Worm (Caenorhabditis elegans) whole organism, L2 larva: ENCODE measurements around the gene T16A1.5.

Experiments
- C34F6.9 ChIP-seq: fragments of 150-350 bp; optimal IDR thresholded peaks from 2 replicates; lab custom pipeline; 2014; ENCODE audit warnings: missing biosample characterization, missing genetic modification characterization
- F13H6.1 ChIP-seq: sonication (generic microtip); optimal IDR thresholded peaks from 2 replicates; lab custom pipeline; 2016; ENCODE audit warnings: missing genetic modification characterization, missing compliant biosample characterization
- R02D3.7 ChIP-seq: fragments of 150-350 bp; optimal IDR thresholded peaks from 2 replicates; lab custom pipeline; 2014; ENCODE audit warnings: missing biosample characterization, missing genetic modification characterization
- ZK546.5 ChIP-seq: sonication (generic microtip); optimal IDR thresholded peaks from 2 replicates; lab custom pipeline; 2017; ENCODE audit warnings: missing biosample characterization, missing genetic modification characterization
- alr-1 ChIP-seq: fragments of 150-350 bp; optimal IDR thresholded peaks from 2 replicates; lab custom pipeline; 2014; ENCODE audit warnings: missing biosample characterization, missing genetic modification characterization
- aly-2 ChIP-seq: fragments of 150-350 bp; optimal IDR thresholded peaks from 2 replicates; lab custom pipeline; 2014; ENCODE audit warnings: missing biosample characterization, missing genetic modification characterization
- ama-1 ChIP-seq: fragments of 150-350 bp; optimal IDR thresholded peaks from 2 replicates; lab custom pipeline; 2018; ENCODE audit warnings: inconsistent platforms
- blmp-1 ChIP-seq: sonication (generic microtip); optimal IDR thresholded peaks from 2 replicates; lab custom pipeline; 2017; ENCODE audit warnings: missing genetic modification characterization, mild to moderate bottlenecking, missing compliant biosample characterization, antibody characterized with exemption, moderate library complexity; ENCODE audit not compliant: insufficient read depth
- ceh-16 ChIP-seq: fragments of 150-350 bp; optimal IDR thresholded peaks from 2 replicates; lab custom pipeline; 2014; ENCODE audit warnings: missing biosample characterization, missing genetic modification characterization
- crh-2 ChIP-seq: sonication (generic microtip); optimal IDR thresholded peaks from 2 replicates; lab custom pipeline; 2017; ENCODE audit warnings: missing biosample characterization, missing genetic modification characterization
- dmd-4 ChIP-seq: sonication (generic microtip); optimal IDR thresholded peaks from 2 replicates; lab custom pipeline; 2017; ENCODE audit warnings: missing biosample characterization, missing genetic modification characterization
- egl-27 ChIP-seq: sonication (generic microtip); optimal IDR thresholded peaks from 3 replicates; lab custom pipeline; 2017; ENCODE audit warnings: missing biosample characterization, missing genetic modification reagents, missing genetic modification characterization
- elt-1 ChIP-seq: fragments of 150-350 bp; optimal IDR thresholded peaks from 2 replicates; lab custom pipeline; 2014; ENCODE audit warnings: missing biosample characterization, missing genetic modification characterization
- elt-3 ChIP-seq: sonication (generic microtip); optimal IDR thresholded peaks from 2 replicates; lab custom pipeline; 2017; ENCODE audit warnings: missing biosample characterization, missing genetic modification characterization
- fos-1 ChIP-seq: fragments of 150-350 bp; optimal IDR thresholded peaks from 2 replicates; lab custom pipeline; 2014; ENCODE audit warnings: missing biosample characterization, missing genetic modification characterization
- gmeb-1 ChIP-seq: fragments of 150-350 bp; optimal IDR thresholded peaks from 2 replicates; lab custom pipeline; 2014; ENCODE audit warnings: missing biosample characterization, missing genetic modification characterization
- lin-11 ChIP-seq: fragments of 150-350 bp; sonication (generic microtip); optimal IDR thresholded peaks from 2 replicates; lab custom pipeline; 2014; ENCODE audit warnings: missing biosample characterization, missing genetic modification characterization, inconsistent platforms, mixed read lengths
- lin-13 ChIP-seq: fragments of 150-350 bp; optimal IDR thresholded peaks from 2 replicates; lab custom pipeline; 2014; ENCODE audit warnings: missing biosample characterization, missing genetic modification reagents, missing genetic modification characterization
- lin-39 ChIP-seq: fragments of 150-350 bp; optimal IDR thresholded peaks from 2 replicates; lab custom pipeline; 2014; ENCODE audit warnings: missing biosample characterization, missing genetic modification reagents, missing genetic modification characterization
- mab-5 ChIP-seq: fragments of 150-350 bp; optimal IDR thresholded peaks from 2 replicates; lab custom pipeline; 2014; ENCODE audit warnings: missing biosample characterization, missing genetic modification characterization
- mbf-1 ChIP-seq: sonication (generic microtip); optimal IDR thresholded peaks from 2 replicates; lab custom pipeline; 2017; ENCODE audit warnings: missing biosample characterization, missing genetic modification characterization
- nhr-11 ChIP-seq: fragments of 150-350 bp; optimal IDR thresholded peaks from 2 replicates; lab custom pipeline; 2014; ENCODE audit warnings: missing biosample characterization, missing genetic modification characterization
- nhr-12 ChIP-seq: fragments of 150-350 bp; optimal IDR thresholded peaks from 2 replicates; lab custom pipeline; 2014; ENCODE audit warnings: missing biosample characterization, missing genetic modification characterization
- nhr-129 ChIP-seq: fragments of 150-350 bp; optimal IDR thresholded peaks from 2 replicates; lab custom pipeline; 2014; ENCODE audit warnings: missing biosample characterization, missing genetic modification characterization
- nhr-21 ChIP-seq: fragments of 150-350 bp; optimal IDR thresholded peaks from 2 replicates; lab custom pipeline; 2014; ENCODE audit warnings: missing biosample characterization, missing genetic modification characterization
- nhr-23 ChIP-seq: fragments of 150-350 bp; optimal IDR thresholded peaks from 2 replicates; lab custom pipeline; 2014; ENCODE audit warnings: missing biosample characterization, missing genetic modification reagents, missing genetic modification characterization
- nhr-237 ChIP-seq: fragments of 150-350 bp; optimal IDR thresholded peaks from 2 replicates; lab custom pipeline; 2014; ENCODE audit warnings: missing biosample characterization, missing genetic modification characterization
- nhr-77 ChIP-seq: fragments of 150-350 bp; optimal IDR thresholded peaks from 2 replicates; lab custom pipeline; 2014; ENCODE audit warnings: missing biosample characterization, missing genetic modification characterization
- peb-1 ChIP-seq: fragments of 150-350 bp; optimal IDR thresholded peaks from 2 replicates; lab custom pipeline; 2014; ENCODE audit warnings: missing biosample characterization, missing genetic modification characterization
- sem-4 ChIP-seq: fragments of 150-350 bp; optimal IDR thresholded peaks from 2 replicates; lab custom pipeline; 2014; ENCODE audit warnings: missing biosample characterization, missing genetic modification reagents, missing genetic modification characterization
- skn-1 ChIP-seq: sonication (generic microtip); optimal IDR thresholded peaks from 2 replicates; lab custom pipeline; 2017; ENCODE audit warnings: missing biosample characterization, missing genetic modification characterization
- sma-3 ChIP-seq: sonication (generic microtip); optimal IDR thresholded peaks from 2 replicates; lab custom pipeline; 2016; ENCODE audit warnings: missing genetic modification reagents, missing genetic modification characterization, missing compliant biosample characterization
- sma-9 ChIP-seq, 2 experiments: fragments of 150-350 bp in 1 of 2; sonication (generic microtip) in 1 of 2; optimal IDR thresholded peaks; 2 replicates each; lab custom pipeline; 2014 to 2016; ENCODE audit warnings: missing genetic modification characterization in 2 of 2, mild to moderate bottlenecking in 1 of 2, missing biosample characterization in 1 of 2, missing compliant biosample characterization in 1 of 2, missing genetic modification reagents in 1 of 2, moderate library complexity in 1 of 2
- snpc-4 ChIP-seq: fragments of 150-350 bp; optimal IDR thresholded peaks from 2 replicates; lab custom pipeline; 2014; ENCODE audit warnings: missing biosample characterization, missing genetic modification characterization
- unc-62 ChIP-seq: fragments of 150-350 bp; optimal IDR thresholded peaks from 2 replicates; lab custom pipeline; 2014; ENCODE audit warnings: missing biosample characterization, missing genetic modification reagents, missing genetic modification characterization
- zag-1 ChIP-seq: fragments of 150-350 bp; optimal IDR thresholded peaks from 2 replicates; lab custom pipeline; 2014; ENCODE audit warnings: missing biosample characterization, missing genetic modification characterization
- ztf-1 ChIP-seq: fragments of 200-800 bp; sonication (Bioruptor generic); conservative IDR thresholded peaks from 2 replicates; pipeline ENCODE4 v1.3.6; 2022; ENCODE audit warnings: missing genetic modification characterization, missing compliant biosample characterization

Gene T16A1.5

DNA sequence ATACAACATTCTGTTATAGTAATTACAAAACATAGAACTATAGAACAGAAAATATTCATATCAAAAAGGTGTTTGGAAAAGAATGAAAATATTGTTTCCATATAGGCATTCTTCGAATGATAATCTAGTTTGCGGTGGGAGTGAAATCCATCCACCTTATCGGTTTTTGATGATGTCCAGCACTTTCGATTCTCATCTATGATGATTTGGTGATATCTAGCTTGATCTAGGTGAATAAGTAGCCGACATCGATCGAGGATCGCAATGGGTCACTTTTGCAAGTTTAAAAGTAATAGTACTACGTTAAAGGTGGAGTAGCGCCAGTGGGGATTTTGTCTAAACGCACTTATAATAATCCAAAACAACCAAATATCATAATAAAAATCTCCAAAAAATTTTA, 29.3 kb upstream of the T16A1.5 start, which contains the start of gene R52.6:
R52.6 (minus strand) TSS at position 101 of the 400 bp plus-strand sequence.
- TF ChIP-seq peb-1 (tag; lab: Kevin White, UChicago) = no peak
- no peak for TF ChIP-seq nhr-77 (tag; lab: Kevin White, UChicago)
- no peak for TF ChIP-seq zag-1 (tag; lab: Kevin White, UChicago)
- no peak for TF ChIP-seq sma-3 (GFP tag; lab: Kevin White, UChicago)
- TF ChIP-seq gmeb-1 = no peak
- TF ChIP-seq egl-27 (tag; lab: Kevin White, UChicago) = no peak
- TF ChIP-seq R02D3.7 (tag; lab: Kevin White, UChicago) = no peak
- TF ChIP-seq C34F6.9 (tag; lab: Kevin White, UChicago) = no peak
- no peak for TF ChIP-seq fos-1
- no peak for TF ChIP-seq lin-11 (tag; lab: Kevin White, UChicago)
- TF ChIP-seq elt-1 (tag; lab: Kevin White, UChicago) = no peak
- TF ChIP-seq sem-4 (tag; lab: Kevin White, UChicago) = no peak
- no peak for TF ChIP-seq mbf-1 (tag; lab: Kevin White, UChicago)
- TF ChIP-seq nhr-11 = no peak
- TF ChIP-seq unc-62 (GFP tag; lab: Kevin White, UChicago) = no peak
- no peak for TF ChIP-seq skn-1 (tag; lab: Kevin White, UChicago)
- no peak for TF ChIP-seq nhr-21 (tag; lab: Kevin White, UChicago)
- no peak for TF ChIP-seq snpc-4 (tag; lab: Kevin White, UChicago)
- no peak for TF ChIP-seq lin-39 (tag; lab: Kevin White, UChicago)

DNA sequence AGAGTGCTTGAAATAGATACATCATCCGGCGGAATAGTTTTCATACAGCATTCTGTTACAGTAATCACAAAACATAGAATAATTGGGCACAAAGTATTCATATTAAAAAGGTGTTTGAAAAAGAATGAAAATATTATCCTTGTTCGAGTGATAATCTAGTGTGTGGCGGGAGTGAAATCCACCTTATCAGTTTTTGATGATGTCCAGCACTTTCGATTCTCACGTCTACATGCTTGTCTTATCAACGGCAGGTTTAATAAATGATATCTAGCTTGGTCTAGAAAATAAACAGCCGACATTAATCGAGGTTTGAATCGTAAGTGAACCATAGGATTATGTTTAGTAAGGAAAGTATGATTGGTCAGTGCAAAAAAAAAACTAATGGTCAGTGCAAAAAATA, 26.3 kb upstream of the T16A1.5 start, which contains the start of gene R52.5:
R52.5 (minus strand) TSS at position 101 of the 400 bp plus-strand sequence.
- TF ChIP-seq crh-2 (tag; lab: Kevin White, UChicago) (no peak), ZK546.5 (tag; lab: Kevin White, UChicago) (no peak), nhr-77 (tag; lab: Kevin White, UChicago) (no peak), zag-1 (tag; lab: Kevin White, UChicago) (no peak), snpc-4 (tag; lab: Kevin White, UChicago) (no peak), lin-11 (tag; lab: Kevin White, UChicago) (no peak), fos-1 (no peak), blmp-1 (no peak), egl-27 (tag; lab: Kevin White, UChicago) (no peak), nhr-12 (no peak), elt-3 (tag; lab: Kevin White, UChicago) (no peak), gmeb-1 (no peak), F13H6.1 (tag; lab: Kevin White, UChicago) (no peak), ceh-16 (no peak), dmd-4 (tag; lab: Kevin White, UChicago) (no peak), nhr-23 (tag; lab: Kevin White, UChicago) (no peak), mab-5 (tag; lab: Kevin White, UChicago) (no peak), C34F6.9 (tag; lab: Kevin White, UChicago) (no peak)

DNA sequence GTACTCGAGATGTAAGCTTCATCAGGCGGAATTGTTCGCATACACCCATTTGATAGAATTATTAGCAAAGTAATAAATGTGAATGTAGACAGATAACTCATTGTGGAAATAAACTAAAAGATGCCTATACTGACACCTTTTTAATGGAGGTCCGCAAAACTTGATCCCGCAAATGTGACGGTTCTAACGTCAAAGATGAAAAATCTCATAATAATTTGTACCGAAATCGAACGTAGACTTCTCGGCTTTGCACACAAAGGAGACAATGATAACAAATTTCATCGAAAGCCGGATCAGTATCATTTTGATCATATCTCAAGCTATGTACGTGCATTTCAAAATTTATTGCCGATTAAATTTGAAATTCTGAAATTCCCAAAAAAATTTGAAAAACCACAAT, 24.7 kb upstream of the T16A1.5 start, which contains the start of gene R52.4:
R52.4 (minus strand) TSS at position 101 of the 400 bp plus-strand sequence.
- TF ChIP-seq lin-13 (GFP tag; lab: Kevin White, UChicago) (no peak), alr-1 (tag; lab: Kevin White, UChicago) (no peak)

DNA sequence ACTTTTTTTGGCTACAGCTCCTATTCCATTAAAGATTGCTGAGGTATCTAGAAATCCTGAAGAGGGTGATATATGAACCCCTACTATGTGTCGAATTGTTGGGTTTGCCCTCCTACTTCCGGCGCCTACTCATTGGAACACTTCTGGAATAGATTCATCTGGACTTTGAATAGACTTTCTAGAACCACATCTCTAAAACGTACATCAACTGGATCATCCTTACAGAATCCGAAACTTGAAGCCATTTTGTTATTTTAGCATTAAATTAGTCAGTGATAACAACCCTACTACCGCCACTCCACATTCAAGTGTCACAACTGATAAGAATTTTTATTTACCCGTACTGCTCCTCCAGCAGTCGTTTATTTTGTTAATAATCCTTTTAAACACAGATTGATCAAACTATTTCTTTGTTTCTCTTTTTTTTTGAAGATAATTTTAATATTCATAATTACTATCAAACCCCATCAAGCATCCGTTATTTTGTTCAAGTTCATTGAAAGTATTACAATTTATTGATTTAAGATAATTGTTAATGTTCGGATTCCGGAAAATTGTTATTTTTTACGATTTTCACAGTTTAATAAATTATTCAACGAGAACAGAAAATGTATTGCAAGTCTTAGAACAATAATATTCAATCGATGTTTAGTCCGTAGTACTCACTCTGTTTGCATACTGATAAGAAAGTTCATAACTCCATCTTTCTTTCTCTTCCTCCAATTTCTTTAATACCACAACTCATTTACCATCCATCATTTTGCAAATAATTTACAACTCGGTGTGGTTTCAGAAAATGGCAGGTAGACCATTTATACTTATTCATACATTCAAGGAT, 15.7 kb upstream of the T16A1.5 start, which contains the start of gene math-42:
math-42 (plus strand) TSS at position 788 of the 838 bp plus-strand sequence.
- TF ChIP-seq ceh-16 = no peak
- peak; percentile 76 for TF ChIP-seq fos-1

DNA sequence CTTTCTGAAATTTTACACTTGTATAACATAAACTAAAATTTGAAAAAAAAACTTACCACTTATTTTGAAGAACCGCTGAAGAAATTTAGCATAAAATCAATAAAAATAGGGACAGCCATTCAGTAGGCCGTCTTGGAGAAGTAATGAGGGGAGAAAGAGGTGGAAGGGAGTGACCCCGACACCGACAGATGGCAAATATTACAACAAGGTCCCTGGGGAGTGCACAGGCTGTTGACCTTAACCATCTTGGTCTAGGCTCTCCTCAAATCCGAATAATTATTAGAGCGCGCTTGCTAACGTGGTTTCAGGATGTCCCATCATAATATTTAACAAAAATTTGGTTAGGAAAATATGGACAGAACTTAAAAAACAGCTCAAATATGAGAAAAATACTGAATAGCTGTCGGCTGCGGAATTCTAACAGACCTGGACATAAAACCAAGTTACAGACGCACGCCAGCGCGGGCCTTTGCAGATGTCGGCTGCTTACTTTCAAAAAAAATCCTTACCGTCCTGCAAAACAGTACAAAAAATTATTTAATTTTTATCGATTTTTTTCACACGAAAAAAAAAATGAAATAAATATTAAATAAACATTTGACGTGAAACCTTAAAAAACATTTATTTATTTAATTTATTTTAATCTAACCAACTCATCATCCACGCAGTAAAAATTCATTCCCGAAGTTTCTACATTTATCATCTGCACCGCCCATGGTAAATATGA, 11.5 kb upstream of the T16A1.5 start, which contains the start of gene T16A1.2:
T16A1.2 (plus strand) TSS at position 677 of the 727 bp plus-strand sequence.
- TF ChIP-seq elt-3 (tag; lab: Kevin White, UChicago) = no peak
- no peak for TF ChIP-seq zag-1 (tag; lab: Kevin White, UChicago)
- TF ChIP-seq elt-1 (tag; lab: Kevin White, UChicago) = no peak
- no peak for TF ChIP-seq R02D3.7 (tag; lab: Kevin White, UChicago)
- TF ChIP-seq ama-1 (lab: Kevin White, UChicago) = no peak
- no peak for TF ChIP-seq ztf-1 (GFP tag; lab: Robert Waterston, UW)
- TF ChIP-seq nhr-129 (tag; lab: Kevin White, UChicago) = no peak
- TF ChIP-seq peb-1 (tag; lab: Kevin White, UChicago) = no peak
- TF ChIP-seq alr-1 (tag; lab: Kevin White, UChicago) = no peak
- no peak for TF ChIP-seq nhr-77 (tag; lab: Kevin White, UChicago)
- no peak for TF ChIP-seq egl-27 (tag; lab: Kevin White, UChicago)
- TF ChIP-seq mbf-1 (tag; lab: Kevin White, UChicago) = no peak
- no peak for TF ChIP-seq unc-62 (GFP tag; lab: Kevin White, UChicago)
- TF ChIP-seq nhr-237 (tag; lab: Kevin White, UChicago) = no peak
- TF ChIP-seq fos-1 = no peak
- TF ChIP-seq ZK546.5 (tag; lab: Kevin White, UChicago) = no peak
- no peak for TF ChIP-seq C34F6.9 (tag; lab: Kevin White, UChicago)
- no peak for TF ChIP-seq aly-2 (tag; lab: Kevin White, UChicago)
- TF ChIP-seq mab-5 (tag; lab: Kevin White, UChicago) = no peak
- TF ChIP-seq sma-9 (GFP tag; optimal IDR thresholded peaks at IDR 0.05; lab: Kevin White, UChicago) = no peak
- no peak for TF ChIP-seq sma-9 (tag; optimal IDR thresholded peaks at IDR 0.05; lab: Kevin White, UChicago)
- TF ChIP-seq, all 48 proteins: peak for 0
